Fruit fly (Drosophila melanogaster): ENCODE measurements around the gene Amt.

- TF ChIP-seq tj (GFP tag; optimal IDR thresholded peaks at IDR 0.05) (no peak), bab1 (GFP tag; optimal IDR thresholded peaks at IDR 0.05) (no peak), ovo (GFP tag; optimal IDR thresholded peaks at IDR 0.05) (no peak), CG5204 (GFP tag; optimal IDR thresholded peaks at IDR 0.05) (no peak), Crg-1 (GFP tag; optimal IDR thresholded peaks at IDR 0.05) (no peak), kay (GFP tag; ENCODE audit: borderline replicate concordance) (no peak)
Observed at dm6 chr3R:15231635-15232138, 17.2 kb downstream of the Amt start.
